Worm (Caenorhabditis elegans): Measurements from ENCODE around the gene mdf-2.

- no peak for TF ChIP-seq ceh-30 (tag; optimal IDR thresholded peaks at IDR 0.05)
- no peak for TF ChIP-seq ceh-6 (GFP tag; optimal IDR thresholded peaks at IDR 0.05)
- no peak for TF ChIP-seq ama-1 (optimal IDR thresholded peaks at IDR 0.05)
- no peak for TF ChIP-seq tbx-7 (tag; optimal IDR thresholded peaks at IDR 0.05)
- TF ChIP-seq ref-2 (tag; optimal IDR thresholded peaks at IDR 0.05): no peak
- no peak for TF ChIP-seq madf-2 (tag; optimal IDR thresholded peaks at IDR 0.05)
- no peak for TF ChIP-seq ceh-2 (tag; optimal IDR thresholded peaks at IDR 0.05)
- no peak for TF ChIP-seq nhr-11 (tag; optimal IDR thresholded peaks at IDR 0.05)
- TF ChIP-seq che-1 (tag; optimal IDR thresholded peaks at IDR 0.05): no peak
- no peak for TF ChIP-seq elt-4 (tag; optimal IDR thresholded peaks at IDR 0.05)
- TF ChIP-seq ceh-9 (tag; optimal IDR thresholded peaks at IDR 0.05): no peak
Observed at ce11 chrIV:2642673-2643072, 1.7 kb upstream of the mdf-2 start, which contains the start of gene ric-8.
